Worm (Caenorhabditis elegans): ENCODE results near the gene daf-1.

The daf-1 gene

ce11 chrIV:143807-144371 is 11.7 kb downstream of the daf-1 start (continued):
- TF ChIP-seq lin-39 (tag; optimal IDR thresholded peaks at IDR 0.05) (no peak), Y116A8C.19 (tag; optimal IDR thresholded peaks at IDR 0.05; ENCODE audit: borderline replicate concordance) (no peak), unc-86 (tag; optimal IDR thresholded peaks at IDR 0.05) (no peak), sox-4 (tag; optimal IDR thresholded peaks at IDR 0.05) (no peak), egl-13 (tag; optimal IDR thresholded peaks at IDR 0.05) (no peak), nhr-47 (tag; optimal IDR thresholded peaks at IDR 0.05) (peak; percentile 73), fos-1 (tag; optimal IDR thresholded peaks at IDR 0.05) (peak; percentile 39), ces-1 (GFP tag; optimal IDR thresholded peaks at IDR 0.05) (no peak), elt-2 (tag; optimal IDR thresholded peaks at IDR 0.05) (no peak), mdl-1 (tag; optimal IDR thresholded peaks at IDR 0.05) (peak in 1 of 2 experiments; percentile 95)

ce11 chrIV:147819-148218 is 15.6 kb downstream of the daf-1 start, which contains the start of gene col-99:
Gene col-99, minus strand, starts transcription at chrIV:147919.
- TF ChIP-seq efl-1 (optimal IDR thresholded peaks at IDR 0.05): no peak
- no peak for TF ChIP-seq efl-1 (GFP tag; optimal IDR thresholded peaks at IDR 0.05 in 1 of 2)
- no peak for TF ChIP-seq fkh-10 (GFP tag; optimal IDR thresholded peaks at IDR 0.05)
- no peak for TF ChIP-seq dsc-1 (tag; optimal IDR thresholded peaks at IDR 0.05)
- TF ChIP-seq nhr-19 (GFP tag; conservative IDR thresholded peaks at IDR 0.05): no peak
- TF ChIP-seq aha-1 (tag; optimal IDR thresholded peaks at IDR 0.05): no peak
- TF ChIP-seq xbp-1 (tag; optimal IDR thresholded peaks at IDR 0.05): no peak
- TF ChIP-seq lin-35 (GFP tag; optimal IDR thresholded peaks at IDR 0.05): no peak
- TF ChIP-seq hlh-4 (tag; optimal IDR thresholded peaks at IDR 0.05): no peak
- no peak for TF ChIP-seq nhr-90 (tag; optimal IDR thresholded peaks at IDR 0.05; ENCODE audit: poor library complexity)
- no peak for TF ChIP-seq fos-1 (tag; optimal IDR thresholded peaks at IDR 0.05)
- no peak for TF ChIP-seq rnt-1 (tag; optimal IDR thresholded peaks at IDR 0.05)
- no peak for TF ChIP-seq sup-37 (GFP tag; optimal IDR thresholded peaks at IDR 0.05)
- TF ChIP-seq efl-3 (GFP tag; optimal IDR thresholded peaks at IDR 0.05): no peak
- no peak for TF ChIP-seq snu-23 (GFP tag; optimal IDR thresholded peaks at IDR 0.05)
- TF ChIP-seq aly-2 (tag; optimal IDR thresholded peaks at IDR 0.05): no peak
- no peak for TF ChIP-seq snpc-4 (tag; optimal IDR thresholded peaks at IDR 0.05)
- TF ChIP-seq unc-86 (tag; optimal IDR thresholded peaks at IDR 0.05): no peak
- TF ChIP-seq nhr-237 (tag; optimal IDR thresholded peaks at IDR 0.05): no peak

- TF ChIP-seq blmp-1 (tag; optimal IDR thresholded peaks at IDR 0.05) (peak; percentile 5), fos-1 (tag; optimal IDR thresholded peaks at IDR 0.05) (no peak)
Measured at ce11 chrIV:148756-149155, 16.5 kb downstream of the daf-1 start.

- TF ChIP-seq egl-27 (tag; optimal IDR thresholded peaks at IDR 0.05) (no peak), hlh-17 (GFP tag; optimal IDR thresholded peaks at IDR 0.05; ENCODE audit: borderline replicate concordance) (no peak), ces-1 (GFP tag; optimal IDR thresholded peaks at IDR 0.05) (no peak), unc-98 (GFP tag; IDR thresholded peaks at IDR 0.05) (no peak), sup-37 (GFP tag; optimal IDR thresholded peaks at IDR 0.05) (no peak), mab-9 (GFP tag; IDR thresholded peaks at IDR 0.05) (no peak), nhr-90 (tag; optimal IDR thresholded peaks at IDR 0.05; ENCODE audit: poor library complexity) (no peak)
Measured at ce11 chrIV:149794-150193, 17.6 kb downstream of the daf-1 start.

ce11 chrIV:157809-158208 is 25.6 kb downstream of the daf-1 start, which contains the start of gene gegf-1:
Gene gegf-1, minus strand, starts transcription at chrIV:157909.
- TF ChIP-seq nhr-84 (tag; optimal IDR thresholded peaks at IDR 0.05): no peak
- TF ChIP-seq fkh-10 (GFP tag; optimal IDR thresholded peaks at IDR 0.05): no peak
- no peak for TF ChIP-seq ces-1 (GFP tag; optimal IDR thresholded peaks at IDR 0.05)

All from whole organism, L1 larva.